Worm (Caenorhabditis elegans) whole organism, dauer: ENCODE measurements around the gene clec-54.

Source experiments
- unc-62 ChIP-seq: sonication (generic microtip); optimal IDR thresholded peaks from 2 replicates; lab custom pipeline; 2017; ENCODE audit warnings: missing biosample characterization, missing genetic modification reagents, missing genetic modification characterization

Gene clec-54

ce11 chrV:14519268-14519667 lies 42.6 kb downstream of the clec-54 start, which contains the start of gene R02D5.8:
R02D5.8 (minus strand) TSS chrV:14519368.
- TF ChIP-seq unc-62 (GFP tag; lab: Kevin White, UChicago) = no peak

- TF ChIP-seq unc-62 (GFP tag; lab: Kevin White, UChicago) = no peak
Observed at ce11 chrV:14521000-14521399, 44.3 kb downstream of the clec-54 start, which contains the start of gene C53A5.17. C53A5.17 (minus strand) TSS chrV:14521100.

- TF ChIP-seq unc-62 (GFP tag; lab: Kevin White, UChicago) = no peak
Observed at ce11 chrV:14522514-14522913, 45.8 kb downstream of the clec-54 start, which contains the start of gene C53A5.16. C53A5.16 (minus strand) TSS chrV:14522614.

- TF ChIP-seq unc-62 (GFP tag; lab: Kevin White, UChicago) = no peak
Observed at ce11 chrV:14523105-14523504, 46.4 kb downstream of the clec-54 start, which contains the start of gene C53A5.2. C53A5.2 (minus strand) TSS chrV:14523205.

ce11 chrV:14523788-14524582 lies 47.3 kb downstream of the clec-54 start, which contains the start of gene ril-1:
ril-1 (minus strand) TSS chrV:14524129.
- TF ChIP-seq unc-62 (GFP tag; lab: Kevin White, UChicago) = no peak

ce11 chrV:14525089-14525488 lies 48.4 kb downstream of the clec-54 start, which contains the start of gene hda-1:
hda-1 (plus strand) TSS chrV:14525389.
- TF ChIP-seq unc-62 (GFP tag; lab: Kevin White, UChicago) = no peak

- TF ChIP-seq unc-62 (GFP tag; lab: Kevin White, UChicago) = no peak
Observed at ce11 chrV:14527210-14527609, 50.5 kb downstream of the clec-54 start.
